Worm (Caenorhabditis elegans) whole organism, mixed stage, embryonic: Measurements from ENCODE around the gene pnp-1.

Experiments
- lin-13 ChIP-seq: fragments of 150-350 bp; optimal IDR thresholded peaks from 2 replicates; lab custom pipeline; 2014; ENCODE audit warnings: missing biosample characterization, missing genetic modification characterization
- nhr-12 ChIP-seq: fragments of 150-350 bp; optimal IDR thresholded peaks from 2 replicates; lab custom pipeline; 2014; ENCODE audit warnings: missing biosample characterization, missing genetic modification characterization
- nhr-28 ChIP-seq: fragments of 150-350 bp; optimal IDR thresholded peaks from 2 replicates; lab custom pipeline; 2014; ENCODE audit warnings: missing biosample characterization, missing genetic modification characterization
- nhr-76 ChIP-seq: sonication (generic microtip); optimal IDR thresholded peaks from 2 replicates; lab custom pipeline; 2017; ENCODE audit warnings: missing biosample characterization, missing genetic modification characterization
- pha-4 ChIP-seq: fragments of 150-350 bp; optimal IDR thresholded peaks from 2 replicates; lab custom pipeline; 2018; ENCODE audit warnings: missing biosample characterization, missing genetic modification reagents, missing genetic modification characterization
- ztf-11 ChIP-seq: fragments of 150-350 bp; optimal IDR thresholded peaks from 2 replicates; lab custom pipeline; 2014; ENCODE audit warnings: missing biosample characterization, missing genetic modification characterization

DNA sequence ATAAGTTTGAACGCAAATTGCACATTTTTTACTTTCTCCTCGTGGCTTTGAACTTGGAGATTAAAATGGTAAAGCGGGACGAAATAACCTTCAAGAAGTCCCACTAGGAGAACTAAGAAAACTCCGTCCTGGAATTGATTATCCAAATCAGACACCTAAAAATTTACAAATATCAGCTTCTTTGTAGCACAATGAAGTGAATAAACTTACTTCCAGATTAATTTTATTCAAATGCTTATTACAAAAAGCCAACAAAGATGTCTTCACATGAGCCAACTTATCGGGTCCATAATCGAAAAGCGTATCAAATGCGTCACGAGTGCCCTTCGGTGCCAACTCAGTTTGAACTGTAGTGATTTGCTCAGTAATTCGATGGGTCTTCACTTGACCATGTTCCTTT, 35.6 kb downstream of the pnp-1 start:
- TF ChIP-seq nhr-76 (tag; lab: Kevin White, UChicago), result no peak
- no peak for TF ChIP-seq nhr-28
- TF ChIP-seq lin-13, result no peak
- no peak for TF ChIP-seq nhr-12 (tag; lab: Kevin White, UChicago)
- no peak for TF ChIP-seq pha-4 (tag; lab: Kevin White, UChicago)
- TF ChIP-seq ztf-11 (tag; lab: Kevin White, UChicago), result no peak
